Fruit fly (Drosophila melanogaster) whole organism, embryonic: ENCODE data around the gene Nadsyn.
A peak's percentile ranks its signal among the peaks of the same experiment; 100 is the strongest.

Experiments used
- ATbp ChIP-seq: fragments of 200-800 bp; sonication (Bioruptor generic); optimal IDR thresholded peaks from 2 replicates; lab custom pipeline; 2017; ENCODE audit warnings: missing biosample characterization, mild to moderate bottlenecking, missing genetic modification characterization, missing genetic modification reagents
- Ada2b ChIP-seq: fragments of 200-800 bp; sonication (Bioruptor generic); IDR thresholded peaks from 2 replicates; pipeline ENCODE4 v1.3.6; 2022; ENCODE audit warnings: missing biosample characterization, missing genetic modification characterization
- BtbVII ChIP-seq: fragments of 200-800 bp; sonication (Bioruptor generic); optimal IDR thresholded peaks from 3 replicates; lab custom pipeline; 2017; ENCODE audit warnings: missing biosample characterization, mild to moderate bottlenecking, missing genetic modification characterization
- CG11504 ChIP-seq: fragments of 200-800 bp; sonication (Bioruptor generic); optimal IDR thresholded peaks from 3 replicates; lab custom pipeline; 2019; ENCODE audit warnings: missing biosample characterization, mild to moderate bottlenecking, missing genetic modification characterization, moderate library complexity
- CG12071 ChIP-seq: fragments of 200-800 bp; sonication (Bioruptor generic); optimal IDR thresholded peaks from 3 replicates; lab custom pipeline; 2018; ENCODE audit warnings: missing biosample characterization, mild to moderate bottlenecking, missing genetic modification characterization
- CG12299 ChIP-seq: fragments of 200-800 bp; sonication (Bioruptor generic); optimal IDR thresholded peaks from 2 replicates; lab custom pipeline; 2018; ENCODE audit warnings: missing biosample characterization, mild to moderate bottlenecking, missing genetic modification characterization
- CG12659 ChIP-seq: fragments of 200-800 bp; sonication (Bioruptor generic); optimal IDR thresholded peaks from 3 replicates; lab custom pipeline; 2017; ENCODE audit warnings: mild to moderate bottlenecking, missing biosample characterization, missing genetic modification reagents, missing genetic modification characterization
- CG14667 ChIP-seq: fragments of 200-800 bp; sonication (Bioruptor generic); IDR thresholded peaks from 2 replicates; pipeline ENCODE4 v1.3.6; 2022; ENCODE audit warnings: missing biosample characterization, missing genetic modification characterization
- CG14710 ChIP-seq: fragments of 200-800 bp; sonication (Bioruptor generic); optimal IDR thresholded peaks from 3 replicates; lab custom pipeline; 2019; ENCODE audit warnings: missing biosample characterization, mild to moderate bottlenecking, missing genetic modification characterization, moderate library complexity
- CG15011 ChIP-seq: fragments of 200-800 bp; sonication (Bioruptor generic); optimal IDR thresholded peaks from 3 replicates; lab custom pipeline; 2018; ENCODE audit warnings: missing biosample characterization, mild to moderate bottlenecking, missing genetic modification characterization
- CG1529 ChIP-seq: fragments of 200-800 bp; sonication (Bioruptor generic); optimal IDR thresholded peaks from 3 replicates; lab custom pipeline; 2018; ENCODE audit warnings: missing biosample characterization, missing genetic modification characterization
- CG16779 ChIP-seq: fragments of 200-800 bp; sonication (Bioruptor generic); IDR thresholded peaks from 2 replicates; pipeline ENCODE4 v1.3.6; 2022; ENCODE audit warnings: missing biosample characterization, missing genetic modification characterization
- CG18011 ChIP-seq: fragments of 200-800 bp; sonication (Bioruptor generic); optimal IDR thresholded peaks from 2 replicates; lab custom pipeline; 2017; ENCODE audit warnings: missing biosample characterization, missing genetic modification characterization, mild to moderate bottlenecking, moderate library complexity, missing genotype
- CG18262 ChIP-seq: fragments of 200-800 bp; optimal IDR thresholded peaks from 3 replicates; lab custom pipeline; 2019; ENCODE audit warnings: missing biosample characterization, mild to moderate bottlenecking, missing genetic modification characterization, moderate library complexity
- CG5180 ChIP-seq: fragments of 200-800 bp; sonication (Bioruptor generic); optimal IDR thresholded peaks from 3 replicates; lab custom pipeline; 2017; ENCODE audit warnings: missing biosample characterization, missing genetic modification characterization, mild to moderate bottlenecking, moderate library complexity, missing genetic modification reagents
- CG6854 ChIP-seq: fragments of 200-800 bp; sonication (Bioruptor generic); optimal IDR thresholded peaks from 3 replicates; lab custom pipeline; 2017; ENCODE audit warnings: missing biosample characterization, mild to moderate bottlenecking, missing genetic modification characterization
- CG7839 ChIP-seq: fragments of 200-800 bp; sonication (Bioruptor generic); optimal IDR thresholded peaks from 3 replicates; lab custom pipeline; 2018; ENCODE audit warnings: missing biosample characterization, mild to moderate bottlenecking, missing genetic modification characterization, moderate library complexity
- CG9215 ChIP-seq: fragments of 200-800 bp; sonication (Bioruptor generic); IDR thresholded peaks from 2 replicates; pipeline ENCODE4 v1.3.6; 2022; ENCODE audit warnings: missing biosample characterization, missing genetic modification characterization
- Ets65A ChIP-seq: fragments of 200-800 bp; sonication (Bioruptor generic); peaks from one replicate; lab custom pipeline; 2016; ENCODE audit warnings: missing biosample characterization, missing genetic modification characterization
- MBD-R2 ChIP-seq: fragments of 200-800 bp; sonication (Bioruptor generic); IDR thresholded peaks from 2 replicates; pipeline ENCODE4 v1.3.6; 2022; ENCODE audit warnings: missing biosample characterization, missing genetic modification characterization
- MESR4 ChIP-seq: fragments of 200-800 bp; sonication (Bioruptor generic); optimal IDR thresholded peaks from 2 replicates; lab custom pipeline; 2018; ENCODE audit warnings: missing biosample characterization, mild to moderate bottlenecking, missing genetic modification characterization, moderate library complexity
- Nf-YA ChIP-seq: fragments of 200-800 bp; sonication (Bioruptor generic); IDR thresholded peaks from 2 replicates; pipeline ENCODE4 v1.3.6; 2022; ENCODE audit warnings: missing biosample characterization, missing genetic modification characterization
- Nf-YB ChIP-seq: fragments of 200-800 bp; sonication (Bioruptor generic); optimal IDR thresholded peaks from 3 replicates; lab custom pipeline; 2019; ENCODE audit warnings: missing biosample characterization, mild to moderate bottlenecking, missing genetic modification characterization, moderate library complexity
- PHDP ChIP-seq: fragments of 200-800 bp; sonication (Bioruptor generic); optimal IDR thresholded peaks from 3 replicates; lab custom pipeline; 2018; ENCODE audit warnings: missing biosample characterization, mild to moderate bottlenecking, missing genetic modification characterization, moderate library complexity
- Sox102F ChIP-seq: fragments of 200-800 bp; sonication (Bioruptor generic); optimal IDR thresholded peaks from 2 replicates; lab custom pipeline; 2018; ENCODE audit warnings: missing biosample characterization, mild to moderate bottlenecking, missing genetic modification characterization, moderate library complexity
- al ChIP-seq: fragments of 200-800 bp; sonication (Bioruptor generic); IDR thresholded peaks from 2 replicates; pipeline ENCODE4 v1.3.6; 2022; ENCODE audit warnings: missing biosample characterization, missing genetic modification characterization
- az2 ChIP-seq: fragments of 200-800 bp; sonication (Bioruptor generic); optimal IDR thresholded peaks from 3 replicates; lab custom pipeline; 2016; ENCODE audit warnings: missing biosample characterization, missing genetic modification characterization
- bbx ChIP-seq: fragments of 200-800 bp; sonication (Bioruptor generic); IDR thresholded peaks from 2 replicates; pipeline ENCODE4 v1.3.6; 2022; ENCODE audit warnings: missing biosample characterization, missing genetic modification characterization; ENCODE audit not compliant: partially characterized antibody
- caup ChIP-seq: fragments of 200-800 bp; sonication (Bioruptor generic); optimal IDR thresholded peaks from 3 replicates; lab custom pipeline; 2017; ENCODE audit warnings: missing biosample characterization, mild to moderate bottlenecking, missing genetic modification characterization, moderate library complexity; ENCODE audit not compliant: severe bottlenecking
- dmrt99B ChIP-seq: fragments of 200-800 bp; sonication (Bioruptor generic); optimal IDR thresholded peaks from 2 replicates; lab custom pipeline; 2018; ENCODE audit warnings: missing biosample characterization, mild to moderate bottlenecking, missing genetic modification characterization, moderate library complexity
- ewg ChIP-seq: fragments of 200-800 bp; sonication (Bioruptor generic); optimal IDR thresholded peaks from 3 replicates; lab custom pipeline; 2017; ENCODE audit warnings: mild to moderate bottlenecking, missing biosample characterization, missing genetic modification reagents, missing genetic modification characterization
- grau ChIP-seq: fragments of 200-800 bp; optimal IDR thresholded peaks from 3 replicates; lab custom pipeline; 2019; ENCODE audit warnings: missing biosample characterization, mild to moderate bottlenecking, missing genetic modification characterization, moderate library complexity
- jing ChIP-seq: fragments of 200-800 bp; sonication (Bioruptor generic); optimal IDR thresholded peaks from 2 replicates; lab custom pipeline; 2018; ENCODE audit warnings: missing biosample characterization, mild to moderate bottlenecking, missing genetic modification characterization
- jumu ChIP-seq: fragments of 200-800 bp; sonication (Bioruptor generic); optimal IDR thresholded peaks from 3 replicates; lab custom pipeline; 2016; ENCODE audit warnings: missing biosample characterization, missing genetic modification characterization
- peb ChIP-seq: fragments of 200-800 bp; sonication (Bioruptor generic); IDR thresholded peaks from 2 replicates; pipeline ENCODE4 v1.3.6; 2022; ENCODE audit warnings: missing biosample characterization, missing genetic modification characterization
- phol ChIP-seq: fragments of 200-800 bp; sonication (Bioruptor generic); optimal IDR thresholded peaks from 3 replicates; lab custom pipeline; 2018; ENCODE audit warnings: missing biosample characterization, mild to moderate bottlenecking, missing genetic modification characterization, moderate library complexity
- sc ChIP-seq, 3 experiments: fragments of >200 bp in 2 of 3; fragments of 200-800 bp in 1 of 3; sonication (Bioruptor generic) in 1 of 3; optimal IDR thresholded peaks; 2 replicates in 2 of 3; 3 replicates in 1 of 3; lab custom pipeline; 2017; ENCODE audit warnings: mild to moderate bottlenecking in 1 of 3, missing biosample characterization in 1 of 3, missing genetic modification characterization in 1 of 3, missing genetic modification reagents in 1 of 3
- sens-2 ChIP-seq: fragments of 200-800 bp; sonication (Bioruptor generic); IDR thresholded peaks from 2 replicates; pipeline ENCODE4 v1.3.6; 2022; ENCODE audit warnings: missing biosample characterization, missing genetic modification characterization
- sima ChIP-seq: fragments of 200-800 bp; sonication (Bioruptor generic); optimal IDR thresholded peaks from 2 replicates; lab custom pipeline; 2016; ENCODE audit warnings: missing biosample characterization, missing genetic modification characterization
- slou ChIP-seq: fragments of 200-800 bp; sonication (Bioruptor generic); optimal IDR thresholded peaks from 3 replicates; lab custom pipeline; 2016; ENCODE audit warnings: missing biosample characterization, missing genetic modification characterization
- sqz ChIP-seq: fragments of 200-800 bp; sonication (Bioruptor generic); optimal IDR thresholded peaks from 3 replicates; lab custom pipeline; 2018; ENCODE audit warnings: missing biosample characterization, mild to moderate bottlenecking, missing genetic modification characterization
- sr ChIP-seq: fragments of 200-800 bp; sonication (Bioruptor generic); IDR thresholded peaks from 3 replicates; pipeline ENCODE4 v1.3.6; 2022; ENCODE audit warnings: missing biosample characterization, missing genetic modification characterization
- stwl ChIP-seq: fragments of 200-800 bp; sonication (Bioruptor generic); optimal IDR thresholded peaks from 3 replicates; lab custom pipeline; 2018; ENCODE audit warnings: missing biosample characterization, mild to moderate bottlenecking, missing genetic modification characterization, moderate library complexity
- tio ChIP-seq: fragments of 200-800 bp; sonication (Bioruptor generic); optimal IDR thresholded peaks from 2 replicates; lab custom pipeline; 2017; ENCODE audit warnings: missing biosample characterization, missing genetic modification characterization, inconsistent platforms
- tll ChIP-seq, 2 experiments: fragments of 200-800 bp in 1 of 2; fragments of >200 bp in 1 of 2; sonication (Bioruptor generic) in 1 of 2; optimal IDR thresholded peaks; 2 replicates each; lab custom pipeline; 2017 to 2019; ENCODE audit warnings: missing biosample characterization in 2 of 2, missing genetic modification characterization in 2 of 2, mild to moderate bottlenecking in 1 of 2, moderate library complexity in 1 of 2
- tna ChIP-seq: fragments of 200-800 bp; sonication (Bioruptor generic); IDR thresholded peaks from 2 replicates; pipeline ENCODE4 v1.3.6; 2022; ENCODE audit warnings: missing biosample characterization, missing genetic modification characterization; ENCODE audit not compliant: partially characterized antibody
- unc-4 ChIP-seq: fragments of 200-800 bp; sonication (Bioruptor generic); IDR thresholded peaks from 2 replicates; pipeline ENCODE4 v1.3.6; 2022; ENCODE audit warnings: missing biosample characterization, missing genetic modification characterization; ENCODE audit not compliant: partially characterized antibody
- unpg ChIP-seq: fragments of 200-800 bp; sonication (Bioruptor generic); optimal IDR thresholded peaks from 3 replicates; lab custom pipeline; 2018; ENCODE audit warnings: missing biosample characterization, mild to moderate bottlenecking, missing genetic modification characterization, moderate library complexity

Gene Nadsyn

DNA sequence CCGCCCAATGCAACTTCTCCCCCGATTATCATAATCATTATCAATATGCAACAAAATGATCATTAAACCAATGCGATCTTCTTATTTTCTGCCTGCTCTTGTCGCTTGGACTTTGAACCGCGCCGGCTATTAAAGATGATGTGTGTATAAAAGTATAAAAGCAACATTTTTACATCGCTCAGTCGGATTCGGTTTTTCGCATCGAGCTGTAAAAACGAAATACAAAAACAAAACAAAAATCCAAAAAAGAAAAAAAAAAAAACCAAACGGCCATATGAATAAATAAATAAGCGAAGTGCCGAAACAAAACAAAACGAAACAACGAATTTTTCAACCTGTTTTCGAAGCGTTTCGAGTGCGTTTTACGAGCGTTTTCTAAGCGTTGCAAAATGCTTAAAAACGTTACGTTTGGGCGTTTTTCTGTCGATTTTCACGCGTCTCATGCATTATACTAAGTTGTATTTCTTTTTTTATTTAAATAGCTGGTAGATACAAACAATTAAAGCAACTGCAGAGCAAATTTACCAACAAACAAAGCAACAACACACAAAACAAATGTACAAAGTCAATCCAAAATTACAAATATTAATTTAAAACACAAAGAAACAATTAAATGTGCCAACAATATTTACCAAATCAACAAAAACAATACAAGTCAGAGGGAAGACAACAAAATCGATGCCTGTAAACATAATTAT is 73.2 kb downstream of the Nadsyn start (continued):
- TF ChIP-seq tio (GFP tag; lab: Kevin White, UChicago) (no peak), Nf-YA (GFP tag; lab: Robert Waterston, UW) (no peak), bbx (GFP tag; lab: Robert Waterston, UW) (no peak), unc-4 (GFP tag; lab: Robert Waterston, UW) (no peak), sc (optimal IDR thresholded peaks at IDR 0.05; lab: Kevin White, UChicago) (no peak), sc (GFP tag; optimal IDR thresholded peaks at IDR 0.05; lab: Kevin White, UChicago) (peak; percentile 59), stwl (tag; lab: Kevin White, UChicago) (no peak), tna (GFP tag; lab: Robert Waterston, UW) (no peak), CG1529 (GFP tag; lab: Kevin White, UChicago) (peak; percentile 25), Ets65A (GFP tag; lab: Kevin White, UChicago) (no peak), caup (peak; percentile 26), MESR4 (GFP tag; lab: Kevin White, UChicago) (no peak), al (GFP tag; lab: Robert Waterston, UW) (no peak), CG9215 (GFP tag; lab: Robert Waterston, UW) (no peak), phol (tag; lab: Kevin White, UChicago) (no peak), CG18011 (GFP tag; lab: Kevin White, UChicago) (no peak), peb (no peak), CG14710 (peak; percentile 43), sqz (GFP tag; lab: Kevin White, UChicago) (peak; percentile 31), CG12659 (GFP tag; lab: Kevin White, UChicago) (peak; percentile 16), grau (peak; percentile 23), CG11504 (tag; lab: Kevin White, UChicago) (peak; percentile 44), BtbVII (peak; percentile 32), CG16779 (GFP tag; lab: Robert Waterston, UW) (no peak), unpg (peak; percentile 56), ewg (peak; percentile 6), MBD-R2 (GFP tag; lab: Robert Waterston, UW) (no peak), CG18262 (tag; lab: Kevin White, UChicago) (peak; percentile 19), CG14667 (GFP tag; lab: Robert Waterston, UW) (no peak), sr (GFP tag; lab: Robert Waterston, UW) (no peak), CG6854 (GFP tag; lab: Kevin White, UChicago) (peak; percentile 33), sens-2 (GFP tag; lab: Robert Waterston, UW) (no peak), CG12071 (GFP tag; lab: Kevin White, UChicago) (peak; percentile 7), Sox102F (GFP tag; lab: Kevin White, UChicago) (peak; percentile 62), tll (GFP tag; optimal IDR thresholded peaks at IDR 0.05; lab: Kevin White, UChicago) (no peak), slou (GFP tag; lab: Kevin White, UChicago) (no peak), Nf-YB (peak; percentile 23), az2 (GFP tag; lab: Kevin White, UChicago) (no peak), CG15011 (GFP tag; lab: Kevin White, UChicago) (no peak), jumu (GFP tag; lab: Kevin White, UChicago) (no peak), jing (GFP tag; lab: Kevin White, UChicago) (no peak), CG5180 (GFP tag; lab: Kevin White, UChicago) (no peak), dmrt99B (tag; lab: Kevin White, UChicago) (peak; percentile 47), ATbp (peak; percentile 73), CG7839 (tag; lab: Kevin White, UChicago) (peak; percentile 40), Ada2b (GFP tag; lab: Robert Waterston, UW) (no peak), sima (GFP tag; lab: Kevin White, UChicago) (no peak), PHDP (peak; percentile 65), CG12299 (tag; lab: Kevin White, UChicago) (no peak)
